Worm (Caenorhabditis elegans) whole organism, mixed stage, embryonic: ENCODE data around the gene swd-2.1.

Source experiments
- elt-1 ChIP-seq: sonication (generic microtip); optimal IDR thresholded peaks from 2 replicates; lab custom pipeline; 2017; ENCODE audit warnings: missing genetic modification characterization, mild to moderate bottlenecking, missing compliant biosample characterization, antibody characterized with exemption, moderate library complexity, borderline replicate concordance; ENCODE audit not compliant: insufficient read depth
- snpc-4 ChIP-seq: fragments of 150-350 bp; optimal IDR thresholded peaks from 2 replicates; lab custom pipeline; 2014; ENCODE audit warnings: missing biosample characterization, missing genetic modification characterization

DNA sequence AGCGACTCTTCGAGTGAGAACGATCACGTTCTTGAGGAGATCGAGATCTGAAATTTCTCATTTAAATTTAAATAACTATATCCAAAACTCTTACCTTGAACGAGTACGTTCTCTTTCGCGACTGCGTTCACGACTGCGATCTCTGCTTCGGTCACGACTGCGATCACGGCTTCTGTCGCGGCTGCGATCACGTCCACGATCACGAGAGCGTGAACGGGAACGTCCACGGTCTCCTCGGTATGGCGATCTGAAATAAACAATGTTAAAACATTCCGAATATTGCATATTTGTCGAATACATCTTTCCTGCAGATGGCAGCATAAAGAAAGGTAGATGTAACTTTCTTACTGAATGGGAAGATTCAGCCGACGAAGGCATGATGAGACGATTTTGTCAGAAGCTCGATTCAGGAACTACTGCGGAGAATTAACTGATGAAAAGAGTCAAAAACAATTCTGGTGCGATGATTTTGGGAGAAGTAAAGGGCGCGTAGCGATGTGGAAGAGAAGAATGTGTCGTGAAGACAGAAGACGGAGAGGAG, 14.4 kb downstream of the swd-2.1 start:
- TF ChIP-seq elt-1 (tag; lab: Kevin White, UChicago) = no peak
- no peak for TF ChIP-seq snpc-4 (tag; lab: Kevin White, UChicago)
